Worm (Caenorhabditis elegans): ENCODE data around the gene msp-19.
"Not testable (repeated sequence)": the region's sequence is repeated elsewhere in the genome, so short reads cannot be mapped to it uniquely, and the experiment has no call there.

msp-19 gene

DNA sequence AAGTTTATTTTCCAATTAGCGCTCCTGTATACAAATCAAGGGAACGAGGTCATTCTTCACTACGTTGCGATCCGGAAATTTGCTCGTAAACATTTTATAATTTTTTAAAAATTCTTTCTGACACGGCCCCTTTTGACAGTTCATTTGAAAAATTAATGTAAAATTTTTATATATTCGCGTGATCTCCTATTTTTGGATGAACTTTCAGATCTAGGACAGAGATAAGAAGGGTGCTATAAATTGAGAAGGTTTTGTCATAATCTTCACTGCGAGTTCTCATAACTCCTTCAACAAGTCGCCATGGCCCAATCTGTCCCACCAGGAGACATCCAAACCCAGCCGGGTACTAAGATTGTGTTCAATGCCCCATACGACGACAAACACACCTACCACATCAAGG lies at the start of gene msp-19:
Gene msp-19 (plus strand): TSS at position 301 of the 400 bp plus-strand sequence.
- TF ChIP-seq ref-1 (GFP tag; conservative IDR thresholded peaks at IDR 0.05); ztf-29 (GFP tag; IDR thresholded peaks at IDR 0.05); flt-1 (GFP tag; IDR thresholded peaks at IDR 0.05): not testable (repeated sequence)

DNA sequence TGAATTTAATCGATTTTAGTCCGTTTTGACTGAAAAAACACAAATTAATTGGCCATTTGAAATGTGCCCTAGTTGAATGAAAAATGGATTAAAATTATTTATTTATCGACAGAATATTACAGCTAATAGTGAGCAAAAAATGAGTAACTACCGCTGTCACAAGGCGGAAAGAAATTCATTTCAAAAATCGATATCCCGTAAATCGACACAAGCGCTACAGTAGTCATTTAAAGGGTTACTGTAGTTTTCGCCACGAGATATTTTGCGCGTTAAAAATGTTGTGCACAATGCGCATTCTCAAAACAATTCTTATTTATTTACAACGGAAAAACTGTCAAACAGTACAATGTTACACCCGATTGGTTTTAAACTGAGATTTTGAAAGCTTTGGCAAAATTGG lies 49.8 kb upstream of the msp-19 start:
- TF ChIP-seq cog-1 (tag; optimal IDR thresholded peaks at IDR 0.05) (no peak), med-1 (GFP tag; optimal IDR thresholded peaks at IDR 0.05; ENCODE audit: insufficient read depth) (no peak), ztf-23 (GFP tag; IDR thresholded peaks at IDR 0.05) (no peak), ref-1 (GFP tag; conservative IDR thresholded peaks at IDR 0.05) (no peak), flt-1 (GFP tag; IDR thresholded peaks at IDR 0.05) (no peak), klf-2 (GFP tag; conservative IDR thresholded peaks at IDR 0.05) (no peak), T22C8.4 (GFP tag; IDR thresholded peaks at IDR 0.05) (no peak)

DNA sequence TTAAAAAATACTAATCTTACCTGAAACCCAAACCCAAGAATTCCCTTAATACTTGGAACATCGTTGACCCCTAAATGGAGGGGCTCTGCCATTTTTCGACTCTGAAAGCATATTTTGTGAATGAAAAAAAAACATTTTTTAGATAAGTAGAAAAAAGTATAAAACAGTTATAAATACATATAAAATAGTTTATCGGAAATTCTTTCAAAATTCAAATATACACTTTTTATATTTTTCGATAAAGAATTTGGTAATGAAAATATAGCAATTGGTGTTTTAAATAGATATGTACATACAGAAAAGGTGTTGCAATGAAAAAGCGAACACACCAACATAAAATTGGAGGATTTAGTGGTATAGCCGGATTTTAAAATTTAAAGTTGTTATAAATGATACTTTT lies 45.3 kb upstream of the msp-19 start, which contains the start of gene Y59E9AL.4:
Gene Y59E9AL.4 (minus strand): TSS at position 101 of the 400 bp plus-strand sequence.
- TF ChIP-seq tab-1 (GFP tag; IDR thresholded peaks at IDR 0.05) (no peak), med-1 (GFP tag; optimal IDR thresholded peaks at IDR 0.05; ENCODE audit: insufficient read depth) (no peak), klf-2 (GFP tag; conservative IDR thresholded peaks at IDR 0.05) (no peak), ztf-23 (GFP tag; IDR thresholded peaks at IDR 0.05) (no peak), flt-1 (GFP tag; IDR thresholded peaks at IDR 0.05) (no peak), cog-1 (tag; optimal IDR thresholded peaks at IDR 0.05) (no peak), ztf-29 (GFP tag; IDR thresholded peaks at IDR 0.05) (no peak), T22C8.4 (GFP tag; IDR thresholded peaks at IDR 0.05) (no peak), ref-1 (GFP tag; conservative IDR thresholded peaks at IDR 0.05) (no peak)

- TF ChIP-seq flt-1 (GFP tag; IDR thresholded peaks at IDR 0.05) (no peak), ref-1 (GFP tag; conservative IDR thresholded peaks at IDR 0.05) (no peak), T22C8.4 (GFP tag; IDR thresholded peaks at IDR 0.05) (no peak), med-1 (GFP tag; optimal IDR thresholded peaks at IDR 0.05; ENCODE audit: insufficient read depth) (no peak), ztf-29 (GFP tag; IDR thresholded peaks at IDR 0.05) (no peak), klf-2 (GFP tag; conservative IDR thresholded peaks at IDR 0.05) (no peak), ztf-23 (GFP tag; IDR thresholded peaks at IDR 0.05) (no peak), cog-1 (tag; optimal IDR thresholded peaks at IDR 0.05) (no peak), tab-1 (GFP tag; IDR thresholded peaks at IDR 0.05) (no peak)
These were observed 44.0 kb upstream of the msp-19 start for ce11 chrIV:5216349-5216748.

- not testable (repeated sequence) for TF ChIP-seq cog-1 (tag; optimal IDR thresholded peaks at IDR 0.05); flt-1 (GFP tag; IDR thresholded peaks at IDR 0.05); med-1 (GFP tag; optimal IDR thresholded peaks at IDR 0.05; ENCODE audit: insufficient read depth)
These were observed 41.9 kb upstream of the msp-19 start, which contains the start of gene nsph-4.2 for ce11 chrIV:5218496-5218895. Gene nsph-4.2 (plus strand): TSS chrIV:5218796.

DNA sequence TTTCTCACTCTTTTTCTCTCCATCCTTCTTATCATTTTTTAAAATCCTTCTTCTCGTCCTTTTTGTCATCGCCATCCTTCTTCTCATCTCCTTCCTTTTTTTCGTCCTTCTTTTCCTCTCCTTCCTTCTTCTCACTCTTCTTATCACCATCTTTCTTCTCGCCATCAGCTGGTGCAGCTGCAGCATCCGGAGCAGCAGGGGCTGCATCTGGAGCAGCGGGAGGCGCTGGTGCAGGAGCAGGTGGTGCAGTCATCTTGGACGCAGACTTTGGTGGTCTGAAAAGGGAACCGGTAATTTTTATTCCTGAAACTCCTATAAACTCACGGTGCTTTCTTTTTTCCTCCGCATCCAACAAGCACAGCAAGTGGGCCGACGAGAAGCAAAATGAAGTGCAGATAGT lies 38.7 kb upstream of the msp-19 start:
- TF ChIP-seq flt-1 (GFP tag; IDR thresholded peaks at IDR 0.05): no peak

DNA sequence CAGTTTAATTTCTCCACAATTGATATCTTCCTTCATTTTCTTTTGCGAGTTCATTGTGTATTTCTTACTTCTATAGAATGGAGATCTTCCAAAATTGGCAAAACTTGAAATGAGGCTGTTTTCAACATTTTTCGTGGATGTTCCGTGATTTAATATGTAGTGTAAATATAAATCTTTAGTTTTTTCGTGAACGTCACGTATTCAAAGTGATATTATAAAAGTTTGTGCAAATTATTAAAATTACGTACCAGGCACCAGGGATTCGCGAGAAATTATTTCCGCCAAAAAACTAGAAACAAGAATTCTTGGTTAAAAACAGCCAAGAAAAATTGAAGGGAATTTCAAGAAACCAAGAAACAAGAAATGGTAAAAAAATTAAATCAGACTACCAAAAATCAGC lies 36.2 kb upstream of the msp-19 start, which contains the start of gene Y59E9AL.8:
Gene Y59E9AL.8 (minus strand): TSS at position 101 of the 400 bp plus-strand sequence.
- TF ChIP-seq T22C8.4 (GFP tag; IDR thresholded peaks at IDR 0.05) (no peak), ref-1 (GFP tag; conservative IDR thresholded peaks at IDR 0.05) (no peak), ztf-29 (GFP tag; IDR thresholded peaks at IDR 0.05) (no peak), klf-2 (GFP tag; conservative IDR thresholded peaks at IDR 0.05) (no peak), cog-1 (tag; optimal IDR thresholded peaks at IDR 0.05) (no peak), med-1 (GFP tag; optimal IDR thresholded peaks at IDR 0.05; ENCODE audit: insufficient read depth) (no peak)

- not testable (repeated sequence) for TF ChIP-seq T22C8.4, flt-1, ztf-23 (GFP tag; IDR thresholded peaks at IDR 0.05)
These were observed 35.0 kb upstream of the msp-19 start, which contains the start of gene cylc-1 for ce11 chrIV:5225277-5225822. Gene cylc-1 (minus strand): TSS chrIV:5225772.

ce11 chrIV:5226552-5226951 lies 33.8 kb upstream of the msp-19 start, which contains the start of gene nsph-4.1:
Gene nsph-4.1 (plus strand): TSS chrIV:5226852.
- not testable (repeated sequence) for TF ChIP-seq cog-1 (tag; optimal IDR thresholded peaks at IDR 0.05); med-1 (GFP tag; optimal IDR thresholded peaks at IDR 0.05; ENCODE audit: insufficient read depth); ztf-29 (GFP tag; IDR thresholded peaks at IDR 0.05)

ce11 chrIV:5228619-5229018 lies 31.8 kb upstream of the msp-19 start, which contains the start of gene thn-6:
Gene thn-6 (plus strand): TSS chrIV:5228919.
- TF ChIP-seq ref-1 (GFP tag; conservative IDR thresholded peaks at IDR 0.05) (no peak), ztf-29 (GFP tag; IDR thresholded peaks at IDR 0.05) (no peak), flt-1 (GFP tag; IDR thresholded peaks at IDR 0.05) (no peak), klf-2 (GFP tag; conservative IDR thresholded peaks at IDR 0.05) (no peak), med-1 (GFP tag; optimal IDR thresholded peaks at IDR 0.05; ENCODE audit: insufficient read depth) (no peak), ztf-23 (GFP tag; IDR thresholded peaks at IDR 0.05) (no peak), tab-1 (GFP tag; IDR thresholded peaks at IDR 0.05) (no peak), cog-1 (tag; optimal IDR thresholded peaks at IDR 0.05) (no peak), T22C8.4 (GFP tag; IDR thresholded peaks at IDR 0.05) (no peak)

- TF ChIP-seq ref-1 (GFP tag; conservative IDR thresholded peaks at IDR 0.05) (no peak), ztf-23 (GFP tag; IDR thresholded peaks at IDR 0.05) (no peak), flt-1 (GFP tag; IDR thresholded peaks at IDR 0.05) (no peak), T22C8.4 (GFP tag; IDR thresholded peaks at IDR 0.05) (no peak), tab-1 (GFP tag; IDR thresholded peaks at IDR 0.05) (no peak), med-1 (GFP tag; optimal IDR thresholded peaks at IDR 0.05; ENCODE audit: insufficient read depth) (no peak), klf-2 (GFP tag; conservative IDR thresholded peaks at IDR 0.05) (no peak), cog-1 (tag; optimal IDR thresholded peaks at IDR 0.05) (no peak), ztf-29 (GFP tag; IDR thresholded peaks at IDR 0.05) (no peak)
These were observed 29.9 kb upstream of the msp-19 start, which contains the start of gene thn-5 for ce11 chrIV:5230530-5230929. Gene thn-5 (plus strand): TSS chrIV:5230830.

Measured in whole organism, midembryonic.